Worm (Caenorhabditis elegans) whole organism, early embryonic: ENCODE measurements around the gene lonp-2.

Experiments
- B0310.2 ChIP-seq: sonication (generic microtip); optimal IDR thresholded peaks from 2 replicates; lab custom pipeline; 2016; ENCODE audit warnings: mild to moderate bottlenecking, missing genetic modification characterization, missing compliant biosample characterization
- F13C5.2 ChIP-seq: sonication (generic microtip); optimal IDR thresholded peaks from 2 replicates; lab custom pipeline; 2017; ENCODE audit warnings: mild to moderate bottlenecking, missing genetic modification characterization, inconsistent platforms, missing compliant biosample characterization
- aly-1 ChIP-seq: sonication (generic microtip); optimal IDR thresholded peaks from 2 replicates; lab custom pipeline; 2016; ENCODE audit warnings: missing genetic modification characterization, missing compliant biosample characterization
- ama-1 ChIP-seq: fragments of 150-350 bp; optimal IDR thresholded peaks from 2 replicates; lab custom pipeline; 2014
- ceh-13 ChIP-seq: fragments of 200-800 bp; sonication (Bioruptor generic); optimal IDR thresholded peaks from 2 replicates; lab custom pipeline; 2018; ENCODE audit warnings: mild to moderate bottlenecking, missing genetic modification characterization, missing compliant biosample characterization
- ceh-36 ChIP-seq: sonication (generic microtip); optimal IDR thresholded peaks from 2 replicates; lab custom pipeline; 2016; ENCODE audit warnings: missing genetic modification characterization, inconsistent platforms, missing compliant biosample characterization
- ets-7 ChIP-seq: sonication (generic microtip); optimal IDR thresholded peaks from 2 replicates; lab custom pipeline; 2016; ENCODE audit warnings: missing genotype, missing genetic modification characterization, missing compliant biosample characterization
- flt-1 ChIP-seq: fragments of 200-800 bp; sonication (Bioruptor generic); IDR thresholded peaks from 2 replicates; pipeline ENCODE4 v1.3.6; 2022; ENCODE audit warnings: missing genetic modification characterization, missing compliant biosample characterization
- hmbx-1 ChIP-seq: sonication (generic microtip); optimal IDR thresholded peaks from 2 replicates; lab custom pipeline; 2016; ENCODE audit warnings: mild to moderate bottlenecking, missing genetic modification characterization, missing compliant biosample characterization
- hmg-4 ChIP-seq: fragments of 200-800 bp; sonication (Bioruptor generic); optimal IDR thresholded peaks from 2 replicates; lab custom pipeline; 2018; ENCODE audit warnings: mild to moderate bottlenecking, missing genetic modification characterization, missing compliant biosample characterization
- hnd-1 ChIP-seq: sonication (generic microtip); optimal IDR thresholded peaks from 2 replicates; lab custom pipeline; 2016; ENCODE audit warnings: missing genetic modification characterization, missing compliant biosample characterization
- pes-1 ChIP-seq: fragments of 200-800 bp; sonication (Bioruptor generic); IDR thresholded peaks from 2 replicates; pipeline ENCODE4 v1.3.6; 2022; ENCODE audit warnings: missing genetic modification reagents, missing genetic modification characterization, missing compliant biosample characterization
- scrt-1 ChIP-seq: fragments of 200-800 bp; sonication (Bioruptor generic); IDR thresholded peaks from 2 replicates; pipeline ENCODE4 v1.3.6; 2022; ENCODE audit warnings: missing genetic modification characterization, missing compliant biosample characterization
- sea-1 ChIP-seq: fragments of 200-800 bp; sonication (Bioruptor generic); conservative IDR thresholded peaks from 2 replicates; pipeline ENCODE4 v1.3.6; 2022; ENCODE audit warnings: missing genetic modification characterization, missing compliant biosample characterization
- tbx-11 ChIP-seq: fragments of 200-800 bp; sonication (Bioruptor generic); IDR thresholded peaks from 2 replicates; pipeline ENCODE4 v1.3.6; 2022; ENCODE audit warnings: missing genetic modification characterization, missing compliant biosample characterization
- tbx-37 ChIP-seq: fragments of 200-800 bp; sonication (Bioruptor generic); conservative IDR thresholded peaks from 2 replicates; pipeline ENCODE4 v1.3.6; 2022; ENCODE audit warnings: missing genetic modification reagents, missing genetic modification characterization, missing compliant biosample characterization
- tra-4 ChIP-seq: sonication (generic microtip); optimal IDR thresholded peaks from 2 replicates; lab custom pipeline; 2017; ENCODE audit warnings: missing genetic modification characterization, missing compliant biosample characterization

Gene lonp-2

ce11 chrIII:12081992-12082628 lies 25.5 kb upstream of the lonp-2 start:
- TF ChIP-seq ceh-36 (tag; lab: Kevin White, UChicago): peak; percentile 26
- TF ChIP-seq pes-1 (GFP tag; lab: Robert Waterston, UW): no peak
- TF ChIP-seq flt-1: no peak

ce11 chrIII:12084216-12084615 lies 23.4 kb upstream of the lonp-2 start, which contains the start of gene nob-1:
nob-1 (minus strand) TSS chrIII:12084316.
- TF ChIP-seq flt-1 (no peak), tbx-11 (no peak), hmg-4 (GFP tag; lab: Kevin White, UChicago) (no peak), tra-4 (tag; lab: Kevin White, UChicago) (no peak), aly-1 (no peak), sea-1 (GFP tag; lab: Robert Waterston, UW) (no peak), hmbx-1 (tag; lab: Kevin White, UChicago) (no peak), scrt-1 (GFP tag; lab: Robert Waterston, UW) (no peak), F13C5.2 (tag; lab: Kevin White, UChicago) (no peak), ets-7 (no peak), ceh-13 (GFP tag; lab: Kevin White, UChicago) (no peak), hnd-1 (no peak), ama-1 (lab: Kevin White, UChicago) (no peak), pes-1 (GFP tag; lab: Robert Waterston, UW) (no peak)

DNA sequence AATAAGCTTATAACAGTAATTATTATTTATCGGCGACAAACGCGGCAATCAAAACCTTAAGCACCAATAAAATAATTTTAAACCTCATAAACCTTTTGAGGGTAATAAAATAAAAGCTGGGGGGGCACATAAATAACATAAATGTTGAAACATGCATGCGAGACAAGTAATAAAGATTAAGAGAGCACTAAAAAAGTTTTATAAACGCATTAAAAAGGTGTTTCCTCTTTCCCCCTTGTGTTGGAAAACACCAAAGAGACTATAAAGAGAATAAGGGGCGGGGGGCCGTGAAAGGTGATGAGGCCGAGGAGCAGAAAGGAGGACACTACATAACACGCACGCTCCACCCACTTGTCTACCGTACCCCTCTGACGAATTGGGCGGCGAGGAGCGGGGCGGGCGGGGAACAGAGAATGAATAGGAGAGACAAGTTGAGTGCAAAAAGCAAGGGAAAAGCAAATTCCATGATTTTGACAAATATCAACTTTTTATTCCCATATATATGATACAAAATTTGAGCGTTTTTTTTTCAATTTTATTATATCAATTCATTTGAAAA lies 22.7 kb upstream of the lonp-2 start:
- TF ChIP-seq ets-7 (no peak), B0310.2 (tag; lab: Kevin White, UChicago) (no peak), tra-4 (tag; lab: Kevin White, UChicago) (no peak), hnd-1 (no peak), pes-1 (GFP tag; lab: Robert Waterston, UW) (no peak), scrt-1 (GFP tag; lab: Robert Waterston, UW) (no peak), tbx-37 (GFP tag; lab: Robert Waterston, UW) (no peak)

- TF ChIP-seq hmbx-1 (tag; lab: Kevin White, UChicago): no peak
- no peak for TF ChIP-seq tra-4 (tag; lab: Kevin White, UChicago)
- no peak for TF ChIP-seq scrt-1 (GFP tag; lab: Robert Waterston, UW)
- TF ChIP-seq ceh-36 (tag; lab: Kevin White, UChicago): no peak
- TF ChIP-seq ets-7: no peak
- TF ChIP-seq hnd-1: no peak
- no peak for TF ChIP-seq pes-1 (GFP tag; lab: Robert Waterston, UW)
- TF ChIP-seq sea-1 (GFP tag; lab: Robert Waterston, UW): no peak
Observed at ce11 chrIII:12087564-12087963, 20.0 kb upstream of the lonp-2 start.

- no peak for TF ChIP-seq F13C5.2 (tag; lab: Kevin White, UChicago)
Observed at ce11 chrIII:12092595-12092994, 15.0 kb upstream of the lonp-2 start.

DNA sequence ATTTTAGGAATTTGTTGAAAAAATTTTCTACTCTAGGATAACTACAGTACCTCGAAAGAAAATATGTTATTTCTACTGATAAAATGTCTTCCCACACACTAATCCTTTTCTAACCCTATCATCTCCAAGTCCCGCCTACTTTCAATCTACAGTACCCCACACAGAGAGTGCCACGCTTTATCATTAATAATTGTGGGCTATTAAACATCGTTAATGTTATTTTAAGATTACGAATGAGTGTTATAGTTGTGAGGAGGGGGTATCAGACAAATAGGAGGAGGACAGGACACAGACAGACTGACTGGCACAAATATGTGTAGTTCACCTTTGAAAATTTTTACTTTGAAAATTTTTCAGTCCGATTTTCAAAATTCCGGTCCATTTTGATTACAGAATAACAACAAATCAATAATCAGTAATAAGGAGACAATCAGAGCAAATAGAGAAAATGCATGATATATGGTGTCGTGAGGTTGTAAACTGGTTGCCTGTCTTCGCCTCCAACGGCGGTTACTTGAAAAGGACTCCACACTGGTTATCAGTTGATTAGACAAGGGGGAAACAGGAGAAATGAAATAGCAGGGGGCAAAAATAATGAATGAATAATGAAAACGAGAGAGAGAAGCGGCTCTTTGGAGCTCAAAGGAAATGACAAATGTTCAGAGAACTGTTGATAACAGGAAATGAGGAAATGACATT lies 13.3 kb upstream of the lonp-2 start:
- TF ChIP-seq ama-1 (lab: Kevin White, UChicago): no peak
- TF ChIP-seq pes-1 (GFP tag; lab: Robert Waterston, UW): no peak
- no peak for TF ChIP-seq hnd-1
- no peak for TF ChIP-seq scrt-1 (GFP tag; lab: Robert Waterston, UW)
- no peak for TF ChIP-seq ceh-36 (tag; lab: Kevin White, UChicago)
- TF ChIP-seq hmg-4 (GFP tag; lab: Kevin White, UChicago): no peak
- no peak for TF ChIP-seq aly-1
- TF ChIP-seq hmbx-1 (tag; lab: Kevin White, UChicago): no peak
- no peak for TF ChIP-seq tra-4 (tag; lab: Kevin White, UChicago)
- TF ChIP-seq tbx-11: no peak
- no peak for TF ChIP-seq B0310.2 (tag; lab: Kevin White, UChicago)
- TF ChIP-seq ets-7: no peak
- no peak for TF ChIP-seq sea-1 (GFP tag; lab: Robert Waterston, UW)
- no peak for TF ChIP-seq ceh-13 (GFP tag; lab: Kevin White, UChicago)

DNA sequence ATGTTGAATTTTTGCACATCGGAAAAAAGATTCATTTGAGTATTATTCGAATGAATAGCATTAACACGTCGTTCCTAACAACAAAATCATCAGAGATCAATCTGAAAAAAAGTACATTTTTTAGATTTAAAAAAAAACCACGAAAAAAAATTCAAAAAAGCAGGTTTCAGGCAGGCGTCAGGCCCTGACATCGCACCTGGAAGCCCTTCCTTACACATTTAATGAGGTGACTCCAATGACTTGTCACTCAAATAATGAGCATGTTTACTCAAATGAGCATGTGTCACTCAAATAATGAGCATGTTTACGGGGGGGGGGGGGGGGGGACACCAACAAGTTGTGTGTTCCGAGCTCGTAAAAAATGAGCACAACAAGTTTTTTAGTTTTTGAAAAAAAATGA lies 10.8 kb downstream of the lonp-2 start, which contains the start of gene lron-12:
lron-12 (minus strand) TSS at position 101 of the 400 bp plus-strand sequence.
- TF ChIP-seq tra-4 (tag; lab: Kevin White, UChicago): no peak
- TF ChIP-seq flt-1: no peak
- no peak for TF ChIP-seq tbx-11
- no peak for TF ChIP-seq hnd-1
- TF ChIP-seq ama-1 (lab: Kevin White, UChicago): no peak
- TF ChIP-seq ceh-13 (GFP tag; lab: Kevin White, UChicago): no peak
- no peak for TF ChIP-seq ceh-36 (tag; lab: Kevin White, UChicago)
- no peak for TF ChIP-seq B0310.2 (tag; lab: Kevin White, UChicago)
- no peak for TF ChIP-seq hmg-4 (GFP tag; lab: Kevin White, UChicago)
- no peak for TF ChIP-seq F13C5.2 (tag; lab: Kevin White, UChicago)
- TF ChIP-seq pes-1 (GFP tag; lab: Robert Waterston, UW): no peak

ce11 chrIII:12119625-12120024 lies 12.1 kb downstream of the lonp-2 start:
- TF ChIP-seq ama-1 (lab: Kevin White, UChicago) (no peak), ets-7 (no peak), F13C5.2 (tag; lab: Kevin White, UChicago) (no peak), hmbx-1 (tag; lab: Kevin White, UChicago) (no peak), tbx-37 (GFP tag; lab: Robert Waterston, UW) (no peak), sea-1 (GFP tag; lab: Robert Waterston, UW) (no peak), flt-1 (no peak), scrt-1 (GFP tag; lab: Robert Waterston, UW) (no peak)
